Fruit fly (Drosophila melanogaster) whole organism, prepupa: Measurements from ENCODE around the gene CG6933.

Source experiments
- CG11762 ChIP-seq: fragments of 200-800 bp; sonication (Bioruptor generic); optimal IDR thresholded peaks from 3 replicates; lab custom pipeline; 2016; ENCODE audit warnings: missing biosample characterization, missing genetic modification characterization; ENCODE audit not compliant: insufficient read depth
- CG16779 ChIP-seq: fragments of 200-800 bp; sonication (Bioruptor generic); optimal IDR thresholded peaks from 3 replicates; lab custom pipeline; 2017; ENCODE audit warnings: missing biosample characterization, mild to moderate bottlenecking, missing genetic modification characterization
- CG3032 ChIP-seq: fragments of 200-800 bp; optimal IDR thresholded peaks from 2 replicates; lab custom pipeline; 2019; ENCODE audit warnings: missing biosample characterization, mild to moderate bottlenecking, missing genetic modification characterization, moderate library complexity
- CG3919 ChIP-seq: fragments of 200-800 bp; sonication (Bioruptor generic); optimal IDR thresholded peaks from 3 replicates; lab custom pipeline; 2016; ENCODE audit warnings: missing biosample characterization, missing genetic modification characterization
- CG6276 ChIP-seq: fragments of 200-800 bp; sonication (Bioruptor generic); optimal IDR thresholded peaks from 2 replicates; lab custom pipeline; 2017; ENCODE audit warnings: missing biosample characterization, mild to moderate bottlenecking, missing genetic modification characterization
- CG6854 ChIP-seq: fragments of 200-800 bp; sonication (Bioruptor generic); optimal IDR thresholded peaks from 2 replicates; lab custom pipeline; 2017; ENCODE audit warnings: missing biosample characterization, mild to moderate bottlenecking, missing genetic modification characterization
- CG8119 ChIP-seq: fragments of 200-800 bp; sonication (Bioruptor generic); IDR thresholded peaks from 3 replicates; pipeline ENCODE4 v1.3.6; 2022; ENCODE audit warnings: missing biosample characterization, missing genetic modification characterization
- CG8319 ChIP-seq: fragments of 200-800 bp; sonication (Bioruptor generic); optimal IDR thresholded peaks from 3 replicates; lab custom pipeline; 2016; ENCODE audit warnings: missing biosample characterization, missing genetic modification characterization
- CG8632 ChIP-seq: fragments of 200-800 bp; sonication (Bioruptor generic); optimal IDR thresholded peaks from 3 replicates; lab custom pipeline; 2016; ENCODE audit warnings: missing biosample characterization, missing genetic modification characterization
- CG9139 ChIP-seq: fragments of 200-800 bp; sonication (Bioruptor generic); optimal IDR thresholded peaks from 3 replicates; lab custom pipeline; 2017; ENCODE audit warnings: missing biosample characterization, mild to moderate bottlenecking, missing genetic modification characterization
- Eip75B ChIP-seq: fragments of 200-800 bp; sonication (Bioruptor generic); optimal IDR thresholded peaks from 3 replicates; lab custom pipeline; 2016; ENCODE audit warnings: missing biosample characterization, missing genetic modification characterization
- Eip78C ChIP-seq: fragments of 200-800 bp; sonication (Bioruptor generic); peaks from one replicate; lab custom pipeline; 2016; ENCODE audit warnings: missing biosample characterization, missing genetic modification characterization
- Eip93F ChIP-seq: fragments of 200-800 bp; sonication (Bioruptor generic); optimal IDR thresholded peaks from 2 replicates; lab custom pipeline; 2016; ENCODE audit warnings: missing biosample characterization, mild to moderate bottlenecking, missing genetic modification characterization
- Hr38 ChIP-seq: sonication (Bioruptor generic); optimal IDR thresholded peaks from 2 replicates; lab custom pipeline; 2016; ENCODE audit warnings: missing biosample characterization, missing genetic modification characterization
- Hr4 ChIP-seq: fragments of 200-800 bp; sonication (Bioruptor generic); optimal IDR thresholded peaks from 3 replicates; lab custom pipeline; 2016; ENCODE audit warnings: missing biosample characterization, missing genetic modification characterization
- Met ChIP-seq: fragments of 200-800 bp; sonication (Bioruptor generic); optimal IDR thresholded peaks from 3 replicates; lab custom pipeline; 2016; ENCODE audit warnings: missing biosample characterization, missing genetic modification characterization
- OdsH ChIP-seq: fragments of 200-800 bp; sonication (Bioruptor generic); optimal IDR thresholded peaks from 3 replicates; lab custom pipeline; 2016; ENCODE audit warnings: missing biosample characterization, missing genetic modification characterization
- Smox ChIP-seq: fragments of 200-800 bp; sonication (Bioruptor generic); optimal IDR thresholded peaks from 3 replicates; lab custom pipeline; 2016; ENCODE audit warnings: missing biosample characterization, missing genetic modification characterization
- Sox102F ChIP-seq: fragments of 200-800 bp; sonication (Bioruptor generic); optimal IDR thresholded peaks from 2 replicates; lab custom pipeline; 2016; ENCODE audit warnings: missing biosample characterization, mild to moderate bottlenecking, missing genetic modification characterization
- acj6 ChIP-seq: fragments of 200-800 bp; sonication (Bioruptor generic); optimal IDR thresholded peaks from 3 replicates; lab custom pipeline; 2016; ENCODE audit warnings: missing biosample characterization, missing genetic modification characterization
- cyc ChIP-seq: fragments of 200-800 bp; sonication (Bioruptor generic); optimal IDR thresholded peaks from 3 replicates; lab custom pipeline; 2016; ENCODE audit warnings: missing biosample characterization, missing genetic modification characterization
- eg ChIP-seq: fragments of 200-800 bp; sonication (Bioruptor generic); IDR thresholded peaks from 3 replicates; pipeline ENCODE4 v1.3.6; 2022; ENCODE audit warnings: missing biosample characterization, missing genetic modification characterization
- fd59A ChIP-seq: fragments of 200-800 bp; sonication (Bioruptor generic); optimal IDR thresholded peaks from 2 replicates; lab custom pipeline; 2017; ENCODE audit warnings: missing biosample characterization, mild to moderate bottlenecking, missing genetic modification characterization, missing genetic modification reagents
- net ChIP-seq: fragments of 200-800 bp; sonication (Bioruptor generic); optimal IDR thresholded peaks from 3 replicates; lab custom pipeline; 2016; ENCODE audit warnings: missing biosample characterization, missing genetic modification characterization
- pdm3 ChIP-seq: fragments of 200-800 bp; sonication (Bioruptor generic); optimal IDR thresholded peaks from 3 replicates; lab custom pipeline; 2016; ENCODE audit warnings: missing biosample characterization, missing genetic modification characterization
- salr ChIP-seq, 2 experiments: fragments of 200-800 bp; sonication (Bioruptor generic); optimal IDR thresholded peaks; 3 replicates each; lab custom pipeline; 2016 to 2018; ENCODE audit warnings: missing biosample characterization in 2 of 2, missing genetic modification characterization in 2 of 2, mild to moderate bottlenecking in 1 of 2
- spab ChIP-seq: fragments of 200-800 bp; sonication (Bioruptor generic); optimal IDR thresholded peaks from 2 replicates; lab custom pipeline; 2017; ENCODE audit warnings: missing biosample characterization, mild to moderate bottlenecking, missing genetic modification characterization, missing genetic modification reagents
- ss ChIP-seq, 2 experiments: fragments of 200-800 bp; sonication (Bioruptor generic); optimal IDR thresholded peaks; 2 replicates in 1 of 2; 3 replicates in 1 of 2; lab custom pipeline; 2017 to 2018; ENCODE audit warnings: mild to moderate bottlenecking in 2 of 2, missing biosample characterization in 2 of 2, missing genetic modification characterization in 2 of 2, moderate library complexity in 1 of 2
- svp ChIP-seq: fragments of 200-800 bp; sonication (Bioruptor generic); peaks from one replicate; lab custom pipeline; 2016; ENCODE audit warnings: missing biosample characterization, missing genetic modification characterization
- vri ChIP-seq: fragments of 200-800 bp; sonication (Bioruptor generic); optimal IDR thresholded peaks from 3 replicates; lab custom pipeline; 2016; ENCODE audit warnings: missing biosample characterization, mild to moderate bottlenecking, missing genetic modification characterization

Gene CG6933

dm6 chr3L:20206950-20207584 is 13.2 kb downstream of the CG6933 start, which contains the start of gene CG6996:
TSS of gene CG6996 (plus strand) at chr3L:20207534.
- TF ChIP-seq CG8632 (GFP tag; lab: Kevin White, UChicago) = no peak
- no peak for TF ChIP-seq CG3919
- no peak for TF ChIP-seq CG9139
- no peak for TF ChIP-seq Hr38 (GFP tag; lab: Kevin White, UChicago)
- TF ChIP-seq eg = no peak
- no peak for TF ChIP-seq salr (GFP tag; optimal IDR thresholded peaks at IDR 0.05; lab: Kevin White, UChicago)
- no peak for TF ChIP-seq fd59A (GFP tag; lab: Kevin White, UChicago)
- TF ChIP-seq pdm3 = no peak
- TF ChIP-seq net = no peak
- no peak for TF ChIP-seq Eip78C (GFP tag; lab: Kevin White, UChicago)
- TF ChIP-seq cyc (GFP tag; lab: Kevin White, UChicago) = no peak
- TF ChIP-seq svp = no peak

- TF ChIP-seq CG8119 (GFP tag; lab: Robert Waterston, UW) = no peak
- TF ChIP-seq Smox (GFP tag; lab: Kevin White, UChicago) = no peak
- TF ChIP-seq OdsH = no peak
- TF ChIP-seq Eip78C (GFP tag; lab: Kevin White, UChicago) = no peak
- no peak for TF ChIP-seq CG9139
- TF ChIP-seq CG3919 = no peak
- no peak for TF ChIP-seq CG8319 (GFP tag; lab: Kevin White, UChicago)
- no peak for TF ChIP-seq ss (GFP tag; optimal IDR thresholded peaks at IDR 0.05; lab: Kevin White, UChicago)
- no peak for TF ChIP-seq CG3032 (tag; lab: Kevin White, UChicago)
- TF ChIP-seq CG6854 (GFP tag; lab: Kevin White, UChicago) = no peak
- TF ChIP-seq Eip93F (GFP tag; lab: Kevin White, UChicago) = no peak
- TF ChIP-seq, all 60 proteins: peak for 0
Measured at dm6 chr3L:20205946-20206345, 14.3 kb downstream of the CG6933 start, which contains the start of gene CG7290. TSS of gene CG7290 (minus strand) at chr3L:20206046.

- TF ChIP-seq CG3919 = no peak
- TF ChIP-seq acj6 (GFP tag; lab: Kevin White, UChicago) = no peak
- TF ChIP-seq spab (GFP tag; lab: Kevin White, UChicago) = no peak
- TF ChIP-seq CG6854 (GFP tag; lab: Kevin White, UChicago) = no peak
Measured at dm6 chr3L:20203587-20203986, 16.6 kb downstream of the CG6933 start, which contains the start of gene CG7298. TSS of gene CG7298 (minus strand) at chr3L:20203687.

dm6 chr3L:20201538-20201937 is 18.7 kb downstream of the CG6933 start, which contains the start of gene obst-F:
TSS of gene obst-F (minus strand) at chr3L:20201638.
- no peak for TF ChIP-seq Eip78C (GFP tag; lab: Kevin White, UChicago)
- no peak for TF ChIP-seq CG3032 (tag; lab: Kevin White, UChicago)

dm6 chr3L:20199569-20200247 is 20.5 kb downstream of the CG6933 start, which contains the start of gene CG42833:
TSS of gene CG42833 (plus strand) at chr3L:20200093.
- TF ChIP-seq Eip75B (GFP tag; lab: Kevin White, UChicago) (no peak), Sox102F (GFP tag; lab: Kevin White, UChicago) (no peak)

- TF ChIP-seq CG6276 (GFP tag; lab: Kevin White, UChicago) (no peak), Eip78C (GFP tag; lab: Kevin White, UChicago) (no peak), CG11762 (GFP tag; lab: Kevin White, UChicago) (no peak), Eip75B (GFP tag; lab: Kevin White, UChicago) (no peak), CG9139 (peak; percentile 16), vri (peak; percentile 57), eg (peak; percentile 29; the same call in 1 of the 3 replicates), CG16779 (peak; percentile 24), Hr4 (GFP tag; lab: Kevin White, UChicago) (no peak), Sox102F (GFP tag; lab: Kevin White, UChicago) (peak; percentile 39), CG8632 (GFP tag; lab: Kevin White, UChicago) (no peak), CG8319 (GFP tag; lab: Kevin White, UChicago) (no peak), salr (GFP tag; optimal IDR thresholded peaks at IDR 0.05; lab: Kevin White, UChicago) (no peak), CG8119 (GFP tag; lab: Robert Waterston, UW) (no peak), Met (GFP tag; lab: Kevin White, UChicago) (no peak)
Measured at dm6 chr3L:20198138-20198559, 22.1 kb downstream of the CG6933 start, which contains the start of gene CG42674. TSS of gene CG42674 (minus strand) at chr3L:20198317.
